Worm (Caenorhabditis elegans): Measurements from ENCODE around the gene nhr-138.

ce11 chrIV:9690644-9691043 lies 34.4 kb upstream of the nhr-138 start, which contains the start of gene sdz-36:
- TF ChIP-seq D1046.2 (GFP tag; IDR thresholded peaks at IDR 0.05) (no peak), unc-62 (GFP tag; optimal IDR thresholded peaks at IDR 0.05 in 1 of 2) (no peak), unc-62 (tag; optimal IDR thresholded peaks at IDR 0.05) (no peak), mdl-1 (tag; optimal IDR thresholded peaks at IDR 0.05) (no peak), nhr-237 (tag; optimal IDR thresholded peaks at IDR 0.05) (no peak), nhr-6 (tag; optimal IDR thresholded peaks at IDR 0.05) (no peak), lim-7 (GFP tag; IDR thresholded peaks at IDR 0.05) (no peak), skn-1 (tag; optimal IDR thresholded peaks at IDR 0.05) (no peak), Y48G9A.11 (GFP tag; IDR thresholded peaks at IDR 0.05) (no peak), arid-1 (GFP tag; conservative IDR thresholded peaks at IDR 0.05) (no peak), unc-130 (GFP tag; optimal IDR thresholded peaks at IDR 0.05) (no peak)

Measured in whole organism, L4 larva.